Fruit fly (Drosophila melanogaster) whole organism, embryonic: ENCODE results near the gene CG13924.
A peak's percentile ranks its signal among the peaks of the same experiment; 100 is the strongest.

Experiments
- Asciz ChIP-seq: fragments of 200-800 bp; sonication (Bioruptor generic); optimal IDR thresholded peaks from 2 replicates; lab custom pipeline; 2017; ENCODE audit warnings: missing biosample characterization, mild to moderate bottlenecking, missing genetic modification characterization, missing genetic modification reagents
- Blimp-1 ChIP-seq: fragments of 200-800 bp; sonication (Bioruptor generic); optimal IDR thresholded peaks from 3 replicates; lab custom pipeline; 2018; ENCODE audit warnings: missing biosample characterization, missing genetic modification characterization, mild to moderate bottlenecking, moderate library complexity, missing genetic modification reagents
- CG11247 ChIP-seq: fragments of 200-800 bp; sonication (Bioruptor generic); IDR thresholded peaks from 2 replicates; pipeline ENCODE4 v1.3.6; 2022; ENCODE audit warnings: missing biosample characterization, missing genetic modification characterization
- CG11456 ChIP-seq: fragments of 200-800 bp; sonication (Bioruptor generic); IDR thresholded peaks from 3 replicates; pipeline ENCODE4 v1.3.6; 2022; ENCODE audit warnings: missing biosample characterization, missing genetic modification characterization
- CG12104 ChIP-seq: fragments of 200-800 bp; sonication (Bioruptor generic); optimal IDR thresholded peaks from 3 replicates; lab custom pipeline; 2016; ENCODE audit warnings: missing biosample characterization, missing genetic modification characterization
- CG1233 ChIP-seq: fragments of 200-800 bp; sonication (Bioruptor generic); optimal IDR thresholded peaks from 4 replicates; lab custom pipeline; 2018; ENCODE audit warnings: missing biosample characterization, mild to moderate bottlenecking, missing genetic modification characterization
- CG12659 ChIP-seq: fragments of 200-800 bp; sonication (Bioruptor generic); optimal IDR thresholded peaks from 3 replicates; lab custom pipeline; 2017; ENCODE audit warnings: mild to moderate bottlenecking, missing biosample characterization, missing genetic modification reagents, missing genetic modification characterization
- CG14441 ChIP-seq: fragments of 200-800 bp; sonication (Bioruptor generic); IDR thresholded peaks from 2 replicates; pipeline ENCODE4 v1.3.6; 2022; ENCODE audit warnings: missing biosample characterization, missing genetic modification characterization
- CG14667 ChIP-seq: fragments of 200-800 bp; sonication (Bioruptor generic); IDR thresholded peaks from 2 replicates; pipeline ENCODE4 v1.3.6; 2022; ENCODE audit warnings: missing biosample characterization, missing genetic modification characterization
- CG16779 ChIP-seq: fragments of 200-800 bp; sonication (Bioruptor generic); IDR thresholded peaks from 2 replicates; pipeline ENCODE4 v1.3.6; 2022; ENCODE audit warnings: missing biosample characterization, missing genetic modification characterization
- CG17359 ChIP-seq: fragments of 200-800 bp; sonication (Bioruptor generic); optimal IDR thresholded peaks from 3 replicates; lab custom pipeline; 2018; ENCODE audit warnings: missing biosample characterization, mild to moderate bottlenecking, missing genetic modification characterization, moderate library complexity
- CG1792 ChIP-seq: fragments of 200-800 bp; sonication (Bioruptor generic); optimal IDR thresholded peaks from 2 replicates; lab custom pipeline; 2016; ENCODE audit warnings: missing biosample characterization, missing genetic modification characterization
- CG2120 ChIP-seq: fragments of 200-800 bp; sonication (Bioruptor generic); optimal IDR thresholded peaks from 3 replicates; lab custom pipeline; 2016; ENCODE audit warnings: missing biosample characterization, missing genetic modification characterization
- CG3726 ChIP-seq: fragments of 200-800 bp; sonication (Bioruptor generic); IDR thresholded peaks from 3 replicates; pipeline ENCODE4, ENCODE4 v1.3.6; 2022; ENCODE audit warnings: missing biosample characterization, missing genetic modification characterization
- CG4424 ChIP-seq: fragments of 200-800 bp; sonication (Bioruptor generic); optimal IDR thresholded peaks from 3 replicates; lab custom pipeline; 2016; ENCODE audit warnings: missing biosample characterization, missing genetic modification characterization
- CG4730 ChIP-seq: fragments of 200-800 bp; sonication (Bioruptor generic); IDR thresholded peaks from 2 replicates; pipeline ENCODE4 v1.3.6; 2022; ENCODE audit warnings: missing biosample characterization, missing genetic modification characterization
- CG6683 ChIP-seq: fragments of 200-800 bp; sonication (Bioruptor generic); optimal IDR thresholded peaks from 2 replicates; lab custom pipeline; 2017; ENCODE audit warnings: missing biosample characterization, mild to moderate bottlenecking, missing genetic modification characterization, missing genetic modification reagents
- CG9215 ChIP-seq: fragments of 200-800 bp; sonication (Bioruptor generic); IDR thresholded peaks from 2 replicates; pipeline ENCODE4 v1.3.6; 2022; ENCODE audit warnings: missing biosample characterization, missing genetic modification characterization
- Camta ChIP-seq: fragments of 200-800 bp; sonication (Bioruptor generic); optimal IDR thresholded peaks from 2 replicates; lab custom pipeline; 2016; ENCODE audit warnings: missing biosample characterization, missing genetic modification characterization
- Doc2 ChIP-seq: fragments of 200-800 bp; sonication (Bioruptor generic); IDR thresholded peaks from 2 replicates; pipeline ENCODE4 v1.3.6; 2022; ENCODE audit warnings: missing biosample characterization, missing genetic modification characterization
- ERR ChIP-seq: fragments of 200-800 bp; sonication (Bioruptor generic); optimal IDR thresholded peaks from 2 replicates; lab custom pipeline; 2016; ENCODE audit warnings: missing biosample characterization, missing genetic modification characterization
- Fer3 ChIP-seq: fragments of 200-800 bp; sonication (Bioruptor generic); optimal IDR thresholded peaks from 2 replicates; lab custom pipeline; 2018; ENCODE audit warnings: missing biosample characterization, mild to moderate bottlenecking, missing genetic modification characterization, moderate library complexity
- HLH3B ChIP-seq: fragments of 200-800 bp; sonication (Bioruptor generic); IDR thresholded peaks from 2 replicates; pipeline ENCODE4 v1.3.6; 2022; ENCODE audit warnings: missing biosample characterization, missing genetic modification characterization
- Hmx ChIP-seq: fragments of 200-800 bp; sonication (Bioruptor generic); optimal IDR thresholded peaks from 2 replicates; lab custom pipeline; 2016; ENCODE audit warnings: missing biosample characterization, missing genetic modification characterization
- Med ChIP-seq: fragments of 200-800 bp; sonication (Bioruptor generic); peaks from one replicate; lab custom pipeline; 2016; ENCODE audit warnings: missing biosample characterization, missing genetic modification characterization, mild to moderate bottlenecking, inconsistent platforms, moderate library complexity
- Rfx ChIP-seq: fragments of 200-800 bp; sonication (Bioruptor generic); IDR thresholded peaks from 2 replicates; pipeline ENCODE4 v1.3.6; 2022; ENCODE audit warnings: missing biosample characterization, missing genetic modification characterization
- al ChIP-seq: fragments of 200-800 bp; sonication (Bioruptor generic); IDR thresholded peaks from 2 replicates; pipeline ENCODE4 v1.3.6; 2022; ENCODE audit warnings: missing biosample characterization, missing genetic modification characterization
- amos ChIP-seq: fragments of 200-800 bp; sonication (Bioruptor generic); IDR thresholded peaks from 2 replicates; pipeline ENCODE4 v1.3.6; 2022; ENCODE audit warnings: missing biosample characterization, missing genetic modification characterization; ENCODE audit not compliant: partially characterized antibody
- cad ChIP-seq: fragments of >200 bp; optimal IDR thresholded peaks from 2 replicates; lab custom pipeline; 2017; ENCODE audit warnings: missing biosample characterization, missing genetic modification characterization
- cwo ChIP-seq: fragments of 200-800 bp; sonication (Bioruptor generic); optimal IDR thresholded peaks from 3 replicates; lab custom pipeline; 2017; ENCODE audit warnings: missing biosample characterization, missing genetic modification characterization, mild to moderate bottlenecking, moderate library complexity, missing genetic modification reagents
- exex ChIP-seq: fragments of 200-800 bp; sonication (Bioruptor generic); optimal IDR thresholded peaks from 4 replicates; lab custom pipeline; 2018; ENCODE audit warnings: missing biosample characterization, mild to moderate bottlenecking, missing genetic modification characterization, moderate library complexity
- fd64A ChIP-seq: fragments of 200-800 bp; sonication (Bioruptor generic); optimal IDR thresholded peaks from 3 replicates; lab custom pipeline; 2018; ENCODE audit warnings: missing biosample characterization, mild to moderate bottlenecking, missing genetic modification characterization
- knrl ChIP-seq: fragments of 200-800 bp; sonication (Bioruptor generic); IDR thresholded peaks from 3 replicates; pipeline ENCODE4 v1.3.6; 2022; ENCODE audit warnings: missing biosample characterization, missing genetic modification characterization; ENCODE audit not compliant: partially characterized antibody
- lbe ChIP-seq: fragments of 200-800 bp; sonication (Bioruptor generic); optimal IDR thresholded peaks from 2 replicates; lab custom pipeline; 2016; ENCODE audit warnings: missing biosample characterization, mild to moderate bottlenecking, missing genetic modification characterization
- nau ChIP-seq: fragments of 200-800 bp; sonication (Bioruptor generic); optimal IDR thresholded peaks from 3 replicates; lab custom pipeline; 2017; ENCODE audit warnings: missing biosample characterization, mild to moderate bottlenecking, missing genetic modification characterization, missing genetic modification reagents
- nerfin-1 ChIP-seq: fragments of 200-800 bp; sonication (Bioruptor generic); optimal IDR thresholded peaks from 3 replicates; lab custom pipeline; 2019; ENCODE audit warnings: missing biosample characterization, mild to moderate bottlenecking, missing genetic modification characterization, moderate library complexity
- pan ChIP-seq, 4 experiments: fragments of >200 bp in 3 of 4; fragments of 200-800 bp in 1 of 4; sonication (Bioruptor generic) in 1 of 4; optimal IDR thresholded peaks in 3 of 4; IDR thresholded peaks in 1 of 4; 2 replicates each; pipeline versions ENCODE4 v1.3.6 to Lab custom; 2017 to 2022; ENCODE audit warnings: missing biosample characterization in 2 of 4, missing genetic modification characterization in 2 of 4, mixed read lengths in 1 of 4
- phol ChIP-seq: fragments of 200-800 bp; sonication (Bioruptor generic); optimal IDR thresholded peaks from 3 replicates; lab custom pipeline; 2018; ENCODE audit warnings: missing biosample characterization, mild to moderate bottlenecking, missing genetic modification characterization, moderate library complexity
- prd ChIP-seq, 3 experiments: fragments of >200 bp in 2 of 3; fragments of 200-800 bp in 1 of 3; sonication (Bioruptor generic) in 1 of 3; optimal IDR thresholded peaks in 2 of 3; IDR thresholded peaks in 1 of 3; 2 replicates in 2 of 3; 3 replicates in 1 of 3; pipeline versions ENCODE4 v1.3.6 to Lab custom; 2017 to 2022; ENCODE audit warnings: missing biosample characterization in 1 of 3, missing genetic modification characterization in 1 of 3
- sc ChIP-seq, 3 experiments: fragments of >200 bp in 2 of 3; fragments of 200-800 bp in 1 of 3; sonication (Bioruptor generic) in 1 of 3; optimal IDR thresholded peaks; 2 replicates in 2 of 3; 3 replicates in 1 of 3; lab custom pipeline; 2017; ENCODE audit warnings: mild to moderate bottlenecking in 1 of 3, missing biosample characterization in 1 of 3, missing genetic modification characterization in 1 of 3, missing genetic modification reagents in 1 of 3
- sim ChIP-seq: fragments of 200-800 bp; sonication (Bioruptor generic); IDR thresholded peaks from 2 replicates; pipeline ENCODE4 v1.3.6; 2022; ENCODE audit warnings: missing biosample characterization, missing genetic modification characterization
- tgo ChIP-seq: fragments of 200-800 bp; sonication (Bioruptor generic); IDR thresholded peaks from 3 replicates; pipeline ENCODE4 v1.3.6; 2022; ENCODE audit warnings: missing biosample characterization, missing genetic modification characterization
- ttk ChIP-seq: fragments of 200-800 bp; sonication (Bioruptor generic); IDR thresholded peaks from 2 replicates; pipeline ENCODE4 v2.1.2; 2022; ENCODE audit warnings: missing biosample characterization, missing genetic modification characterization
- vvl ChIP-seq: fragments of 200-800 bp; sonication (Bioruptor generic); IDR thresholded peaks from 2 replicates; pipeline ENCODE4 v1.3.6; 2022; ENCODE audit warnings: missing biosample characterization, missing genetic modification characterization

Gene CG13924

DNA sequence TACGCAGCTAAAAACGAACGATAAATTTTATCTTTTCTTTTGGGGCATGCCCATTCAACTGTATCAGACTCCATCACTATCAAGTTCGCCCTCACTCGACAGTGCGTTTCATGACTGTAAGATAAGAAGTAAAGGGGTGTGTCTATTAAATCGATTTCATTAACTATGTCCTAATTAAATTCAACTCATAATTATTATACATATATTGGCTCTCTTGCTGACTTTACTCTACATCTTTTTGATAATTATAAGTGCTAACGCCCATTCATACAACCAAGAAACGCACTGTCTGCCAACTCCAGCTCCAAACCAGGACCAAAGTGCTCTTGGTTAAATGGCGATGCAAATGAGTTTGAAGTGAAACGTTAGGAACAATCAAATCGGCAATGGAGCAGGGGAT lies 978 bp upstream of the CG13924 start (continued):
- TF ChIP-seq Fer3 (tag; lab: Kevin White, UChicago) = peak; percentile 69
- peak; percentile 31 for TF ChIP-seq CG6683 (GFP tag; lab: Kevin White, UChicago)
- TF ChIP-seq CG2120 (GFP tag; lab: Kevin White, UChicago) = peak; percentile 8
- peak; percentile 35; the same call in 1 of the 2 replicates for TF ChIP-seq CG9215 (GFP tag; lab: Robert Waterston, UW)
- TF ChIP-seq Med = peak; percentile 70
- peak; percentile 72 for TF ChIP-seq vvl (GFP tag; lab: Robert Waterston, UW)
- TF ChIP-seq al = peak; percentile 41; the same call in 1 of the 2 replicates
- TF ChIP-seq CG1233 (GFP tag; lab: Kevin White, UChicago) = peak; percentile 50
- no peak for TF ChIP-seq CG1792
- no peak for TF ChIP-seq sc (optimal IDR thresholded peaks at IDR 0.05; lab: Kevin White, UChicago)
- TF ChIP-seq sc (GFP tag; optimal IDR thresholded peaks at IDR 0.05; lab: Kevin White, UChicago) = no peak
- TF ChIP-seq CG17359 (tag; lab: Kevin White, UChicago) = peak; percentile 60
- TF ChIP-seq Blimp-1 = no peak
- TF ChIP-seq CG3726 (GFP tag; lab: Robert Waterston, UW) = 0 out of 3 replicates have a peak, but pooled peaks have one; percentile 26
- no peak for TF ChIP-seq amos (GFP tag; lab: Robert Waterston, UW)
- 0 out of 2 replicates have a peak, but pooled peaks have one; percentile 20 for TF ChIP-seq sim (GFP tag; lab: Robert Waterston, UW)
- TF ChIP-seq HLH3B (GFP tag; lab: Robert Waterston, UW) = 0 out of 2 replicates have a peak, but pooled peaks have one; percentile 24
- TF ChIP-seq nerfin-1 = no peak
- TF ChIP-seq nau (GFP tag; lab: Kevin White, UChicago) = no peak
- TF ChIP-seq ttk (GFP tag; lab: Robert Waterston, UW) = peak; percentile 29; the same call in 1 of the 2 replicates
- no peak for TF ChIP-seq Hmx (GFP tag; lab: Kevin White, UChicago)
- TF ChIP-seq pan (optimal IDR thresholded peaks at IDR 0.05; lab: Kevin White, UChicago) = no peak
- peak in 1 of 2 experiments; percentile 61 for TF ChIP-seq pan (GFP tag; optimal IDR thresholded peaks at IDR 0.05 in 1 of 2, IDR thresholded peaks at IDR 0.05 in 1 of 2)
- no peak for TF ChIP-seq CG16779
- peak; percentile 2 for TF ChIP-seq cwo (GFP tag; lab: Kevin White, UChicago)
- TF ChIP-seq CG14667 (GFP tag; lab: Robert Waterston, UW) = peak; percentile 26; the same call in 1 of the 2 replicates
- no peak for TF ChIP-seq ERR (GFP tag; lab: Kevin White, UChicago)
- TF ChIP-seq CG4730 (GFP tag; lab: Robert Waterston, UW) = peak; percentile 24; the same call in 1 of the 2 replicates
- TF ChIP-seq tgo (GFP tag; lab: Robert Waterston, UW) = peak; percentile 63
- no peak for TF ChIP-seq cad (GFP tag; lab: Kevin White, UChicago)
- no peak for TF ChIP-seq CG12659 (GFP tag; lab: Kevin White, UChicago)
- TF ChIP-seq fd64A (GFP tag; lab: Kevin White, UChicago) = no peak
- 0 out of 2 replicates have a peak, but pooled peaks have one; percentile 36 for TF ChIP-seq CG14441 (GFP tag; lab: Robert Waterston, UW)
- TF ChIP-seq phol (tag; lab: Kevin White, UChicago) = peak; percentile 8
- TF ChIP-seq CG11456 (GFP tag; lab: Robert Waterston, UW) = 0 out of 3 replicates have a peak, but pooled peaks have one; percentile 27
- peak; percentile 31 for TF ChIP-seq exex (tag; lab: Kevin White, UChicago)
- peak; percentile 37 for TF ChIP-seq lbe
- TF ChIP-seq Rfx (GFP tag; lab: Robert Waterston, UW) = peak; percentile 66
- TF ChIP-seq knrl = no peak
- peak; percentile 57 for TF ChIP-seq CG4424
- no peak for TF ChIP-seq CG12104 (GFP tag; lab: Kevin White, UChicago)
- peak; percentile 36 for TF ChIP-seq Asciz (GFP tag; lab: Kevin White, UChicago)
- TF ChIP-seq CG11247 = peak; percentile 19; the same call in 1 of the 2 replicates
- TF ChIP-seq prd (optimal IDR thresholded peaks at IDR 0.05; lab: Kevin White, UChicago) = no peak
- peak; percentile 56; the same call in 1 of the 3 replicates for TF ChIP-seq prd (GFP tag; IDR thresholded peaks at IDR 0.05; lab: Robert Waterston, UW)
- TF ChIP-seq Doc2 (GFP tag; lab: Robert Waterston, UW) = no peak
- TF ChIP-seq Camta (GFP tag; lab: Kevin White, UChicago) = no peak
